Worm (Caenorhabditis elegans) whole organism, dauer: ENCODE data around the gene rab-37.
"Not testable (repeated sequence)": the region's sequence is repeated elsewhere in the genome, so short reads cannot be mapped to it uniquely, and the experiment has no call there.

Experiments used
- unc-62 ChIP-seq: sonication (generic microtip); optimal IDR thresholded peaks from 2 replicates; lab custom pipeline; 2017; ENCODE audit warnings: missing biosample characterization, missing genetic modification reagents, missing genetic modification characterization

The rab-37 gene

ce11 chrX:4202114-4202513, 33.5 kb downstream of the rab-37 start, which contains the start of gene F20B6.6:
Gene F20B6.6, minus strand, starts transcription at chrX:4202214.
- not testable (repeated sequence) for TF ChIP-seq unc-62 (GFP tag; lab: Kevin White, UChicago)

- TF ChIP-seq unc-62 (GFP tag; lab: Kevin White, UChicago), result not testable (repeated sequence)
Measured at ce11 chrX:4199829-4200228, 35.8 kb downstream of the rab-37 start, which contains the start of gene F20B6.5. Gene F20B6.5, minus strand, starts transcription at chrX:4199929.

ce11 chrX:4196431-4196830, 39.2 kb downstream of the rab-37 start, which contains the start of gene F20B6.4:
Gene F20B6.4, minus strand, starts transcription at chrX:4196531.
- no peak for TF ChIP-seq unc-62 (GFP tag; lab: Kevin White, UChicago)

ce11 chrX:4193080-4193479, 42.6 kb downstream of the rab-37 start:
- TF ChIP-seq unc-62 (GFP tag; lab: Kevin White, UChicago), result no peak

- TF ChIP-seq unc-62 (GFP tag; lab: Kevin White, UChicago), result no peak
Measured at ce11 chrX:4192235-4192634, 43.4 kb downstream of the rab-37 start.

ce11 chrX:4190537-4191144, 45.0 kb downstream of the rab-37 start, which contains the start of gene vha-12:
Gene vha-12, plus strand, starts transcription at chrX:4191094.
- no peak for TF ChIP-seq unc-62 (GFP tag; lab: Kevin White, UChicago)

ce11 chrX:4186656-4187055, 49.0 kb downstream of the rab-37 start, which contains the start of gene mrp-6:
Gene mrp-6, minus strand, starts transcription at chrX:4186756.
- no peak for TF ChIP-seq unc-62 (GFP tag; lab: Kevin White, UChicago)
